Fruit fly (Drosophila melanogaster) ovary, adult (tissue): ENCODE data around the gene CG16753.

Source experiments
- CG17801 ChIP-seq: fragments of 200-800 bp; optimal IDR thresholded peaks from 2 replicates; lab custom pipeline; 2019; ENCODE audit warnings: missing biosample characterization, mild to moderate bottlenecking, missing genetic modification characterization, moderate library complexity; ENCODE audit not compliant: partially characterized antibody

The CG16753 gene

dm6 chr3L:3076954-3077353 lies 22.1 kb downstream of the CG16753 start:
- no peak for TF ChIP-seq CG17801 (GFP tag; lab: Kevin White, UChicago)

dm6 chr3L:3077568-3078107 lies 22.8 kb downstream of the CG16753 start:
- peak; percentile 83 for TF ChIP-seq CG17801 (GFP tag; lab: Kevin White, UChicago)

- TF ChIP-seq CG17801 (GFP tag; lab: Kevin White, UChicago) = no peak
Measured at dm6 chr3L:3078398-3079155, 23.7 kb downstream of the CG16753 start.

dm6 chr3L:3079156-3079495 lies 24.2 kb downstream of the CG16753 start:
- no peak for TF ChIP-seq CG17801 (GFP tag; lab: Kevin White, UChicago)

dm6 chr3L:3080084-3080994 lies 25.5 kb downstream of the CG16753 start:
- TF ChIP-seq CG17801 (GFP tag; lab: Kevin White, UChicago) = no peak

dm6 chr3L:3081146-3081872 lies 26.4 kb downstream of the CG16753 start:
- peak; percentile 98 for TF ChIP-seq CG17801 (GFP tag; lab: Kevin White, UChicago)

- no peak for TF ChIP-seq CG17801 (GFP tag; lab: Kevin White, UChicago)
Measured at dm6 chr3L:3081966-3082516, 27.2 kb downstream of the CG16753 start.

dm6 chr3L:3083329-3084083 lies 28.6 kb downstream of the CG16753 start:
- no peak for TF ChIP-seq CG17801 (GFP tag; lab: Kevin White, UChicago)

- no peak for TF ChIP-seq CG17801 (GFP tag; lab: Kevin White, UChicago)
Measured at dm6 chr3L:3089012-3089411, 34.1 kb downstream of the CG16753 start.

- peak; percentile 6 for TF ChIP-seq CG17801 (GFP tag; lab: Kevin White, UChicago)
Measured at dm6 chr3L:3090581-3091345, 35.9 kb downstream of the CG16753 start.

dm6 chr3L:3095590-3095989 lies 40.7 kb downstream of the CG16753 start:
- TF ChIP-seq CG17801 (GFP tag; lab: Kevin White, UChicago) = no peak

- TF ChIP-seq CG17801 (GFP tag; lab: Kevin White, UChicago) = no peak
Measured at dm6 chr3L:3096073-3096725, 41.3 kb downstream of the CG16753 start.
